Fruit fly (Drosophila melanogaster) whole organism, embryonic: ENCODE results near the gene CG14232.

Experiments
- Antp ChIP-seq: fragments of 200-800 bp; sonication (Bioruptor generic); optimal IDR thresholded peaks from 3 replicates; lab custom pipeline; 2016; ENCODE audit warnings: missing biosample characterization, missing genetic modification characterization
- CG10654 ChIP-seq: fragments of 200-800 bp; sonication (Bioruptor generic); optimal IDR thresholded peaks from 2 replicates; lab custom pipeline; 2016; ENCODE audit warnings: missing biosample characterization, missing genetic modification characterization
- CG12391 ChIP-seq: fragments of 200-800 bp; sonication (Bioruptor generic); optimal IDR thresholded peaks from 3 replicates; lab custom pipeline; 2018; ENCODE audit warnings: missing biosample characterization, mild to moderate bottlenecking, missing genetic modification characterization, moderate library complexity
- CG13775 ChIP-seq: fragments of 200-800 bp; sonication (Bioruptor generic); optimal IDR thresholded peaks from 3 replicates; lab custom pipeline; 2017; ENCODE audit warnings: missing biosample characterization, mild to moderate bottlenecking, missing genetic modification characterization
- CG15514 ChIP-seq: fragments of 200-800 bp; sonication (Bioruptor generic); optimal IDR thresholded peaks from 3 replicates; lab custom pipeline; 2017; ENCODE audit warnings: missing biosample characterization, missing genetic modification characterization, mild to moderate bottlenecking, moderate library complexity, missing genetic modification reagents
- CG17328 ChIP-seq: fragments of 200-800 bp; sonication (Bioruptor generic); IDR thresholded peaks from 2 replicates; pipeline ENCODE4 v1.3.6; 2022; ENCODE audit warnings: missing biosample characterization, missing genetic modification characterization
- CG17612 ChIP-seq: fragments of 200-800 bp; sonication (Bioruptor generic); IDR thresholded peaks from 2 replicates; pipeline ENCODE4 v1.3.6; 2022; ENCODE audit warnings: missing biosample characterization, missing genetic modification characterization
- CG17802 ChIP-seq: fragments of 200-800 bp; sonication (Bioruptor generic); optimal IDR thresholded peaks from 2 replicates; lab custom pipeline; 2018; ENCODE audit warnings: missing biosample characterization, mild to moderate bottlenecking, missing genetic modification characterization, moderate library complexity
- CG18011 ChIP-seq: fragments of 200-800 bp; sonication (Bioruptor generic); optimal IDR thresholded peaks from 2 replicates; lab custom pipeline; 2017; ENCODE audit warnings: missing biosample characterization, missing genetic modification characterization, mild to moderate bottlenecking, moderate library complexity, missing genotype
- CG2120 ChIP-seq: fragments of 200-800 bp; sonication (Bioruptor generic); optimal IDR thresholded peaks from 3 replicates; lab custom pipeline; 2016; ENCODE audit warnings: missing biosample characterization, missing genetic modification characterization
- CG6683 ChIP-seq: fragments of 200-800 bp; sonication (Bioruptor generic); optimal IDR thresholded peaks from 2 replicates; lab custom pipeline; 2017; ENCODE audit warnings: missing biosample characterization, mild to moderate bottlenecking, missing genetic modification characterization, missing genetic modification reagents
- CG7745 ChIP-seq: fragments of 200-800 bp; sonication (Bioruptor generic); optimal IDR thresholded peaks from 2 replicates; lab custom pipeline; 2018; ENCODE audit warnings: missing biosample characterization, mild to moderate bottlenecking, missing genetic modification characterization, moderate library complexity
- CG7987 ChIP-seq: fragments of 200-800 bp; sonication (Bioruptor generic); optimal IDR thresholded peaks from 2 replicates; lab custom pipeline; 2018; ENCODE audit warnings: missing biosample characterization, mild to moderate bottlenecking, missing genetic modification characterization, moderate library complexity
- CG8388 ChIP-seq: fragments of 200-800 bp; sonication (Bioruptor generic); optimal IDR thresholded peaks from 2 replicates; lab custom pipeline; 2019; ENCODE audit warnings: missing biosample characterization, mild to moderate bottlenecking, missing genetic modification characterization, moderate library complexity
- Dfd ChIP-seq, 2 experiments: fragments of >200 bp; optimal IDR thresholded peaks; 2 replicates each; lab custom pipeline; 2017; ENCODE audit warnings: missing biosample characterization in 2 of 2, missing genetic modification characterization in 2 of 2
- Dip3 ChIP-seq: fragments of 200-800 bp; sonication (Bioruptor generic); optimal IDR thresholded peaks from 3 replicates; lab custom pipeline; 2016; ENCODE audit warnings: missing biosample characterization, missing genetic modification characterization
- Doc2 ChIP-seq: fragments of 200-800 bp; sonication (Bioruptor generic); IDR thresholded peaks from 2 replicates; pipeline ENCODE4 v1.3.6; 2022; ENCODE audit warnings: missing biosample characterization, missing genetic modification characterization
- E2f2 ChIP-seq: fragments of 200-800 bp; sonication (Bioruptor generic); IDR thresholded peaks from 2 replicates; pipeline ENCODE4 v1.3.6; 2022; ENCODE audit warnings: missing biosample characterization, missing genetic modification characterization
- Jarid2 ChIP-seq: fragments of 200-800 bp; sonication (Bioruptor generic); optimal IDR thresholded peaks from 3 replicates; lab custom pipeline; 2017; ENCODE audit warnings: mild to moderate bottlenecking, missing biosample characterization, missing genetic modification reagents, missing genetic modification characterization
- Ssrp ChIP-seq: fragments of 200-800 bp; sonication (Bioruptor generic); optimal IDR thresholded peaks from 2 replicates; lab custom pipeline; 2018; ENCODE audit warnings: missing biosample characterization, mild to moderate bottlenecking, missing genetic modification characterization, moderate library complexity
- TFAM ChIP-seq: fragments of 200-800 bp; sonication (Bioruptor generic); optimal IDR thresholded peaks from 2 replicates; lab custom pipeline; 2017; ENCODE audit warnings: missing biosample characterization, missing genetic modification characterization, inconsistent platforms
- Usf ChIP-seq: fragments of 200-800 bp; sonication (Bioruptor generic); optimal IDR thresholded peaks from 2 replicates; lab custom pipeline; 2017; ENCODE audit warnings: missing genotype, missing biosample characterization, missing genetic modification characterization
- Xrp1 ChIP-seq: fragments of 200-800 bp; sonication (Bioruptor generic); IDR thresholded peaks from 2 replicates; pipeline ENCODE4 v1.3.6; 2022; ENCODE audit warnings: missing biosample characterization, missing genetic modification characterization
- al ChIP-seq: fragments of 200-800 bp; sonication (Bioruptor generic); IDR thresholded peaks from 2 replicates; pipeline ENCODE4 v1.3.6; 2022; ENCODE audit warnings: missing biosample characterization, missing genetic modification characterization
- ara ChIP-seq: fragments of 200-800 bp; sonication (Bioruptor generic); IDR thresholded peaks from 2 replicates; pipeline ENCODE4 v1.3.6; 2022; ENCODE audit warnings: missing biosample characterization, missing genetic modification characterization
- bbx ChIP-seq: fragments of 200-800 bp; sonication (Bioruptor generic); IDR thresholded peaks from 2 replicates; pipeline ENCODE4 v1.3.6; 2022; ENCODE audit warnings: missing biosample characterization, missing genetic modification characterization; ENCODE audit not compliant: partially characterized antibody
- bsh ChIP-seq, 2 experiments: fragments of 200-800 bp; sonication (Bioruptor generic); optimal IDR thresholded peaks; 2 replicates each; lab custom pipeline; 2017 to 2018; ENCODE audit warnings: mild to moderate bottlenecking in 2 of 2, missing biosample characterization in 2 of 2, missing genetic modification characterization in 2 of 2, moderate library complexity in 1 of 2
- cato ChIP-seq: fragments of 200-800 bp; sonication (Bioruptor generic); optimal IDR thresholded peaks from 2 replicates; lab custom pipeline; 2016; ENCODE audit warnings: missing biosample characterization, missing genetic modification characterization, borderline replicate concordance
- chm ChIP-seq: fragments of 200-800 bp; sonication (Bioruptor generic); IDR thresholded peaks from 2 replicates; pipeline ENCODE4 v1.3.6; 2022; ENCODE audit warnings: missing biosample characterization, missing genetic modification characterization
- disco-r ChIP-seq: fragments of 200-800 bp; sonication (Bioruptor generic); optimal IDR thresholded peaks from 2 replicates; lab custom pipeline; 2016; ENCODE audit warnings: missing biosample characterization, missing genetic modification characterization
- en ChIP-seq: fragments of 200-800 bp; sonication (Bioruptor generic); optimal IDR thresholded peaks from 2 replicates; lab custom pipeline; 2016; ENCODE audit warnings: missing biosample characterization, missing genetic modification characterization
- eve ChIP-seq, 2 experiments: fragments of >200 bp; optimal IDR thresholded peaks; 2 replicates each; lab custom pipeline; 2017; ENCODE audit warnings: missing biosample characterization in 2 of 2, missing genetic modification characterization in 2 of 2
- fu2 ChIP-seq: fragments of 200-800 bp; sonication (Bioruptor generic); optimal IDR thresholded peaks from 2 replicates; lab custom pipeline; 2016; ENCODE audit warnings: missing biosample characterization, missing genetic modification characterization
- gsb ChIP-seq: fragments of 200-800 bp; sonication (Bioruptor generic); IDR thresholded peaks from 2 replicates; pipeline ENCODE4 v1.3.6; 2022; ENCODE audit warnings: missing biosample characterization, missing genetic modification characterization
- ind ChIP-seq: fragments of 200-800 bp; sonication (Bioruptor generic); optimal IDR thresholded peaks from 3 replicates; lab custom pipeline; 2016; ENCODE audit warnings: missing biosample characterization, missing genetic modification characterization
- jing ChIP-seq: fragments of 200-800 bp; sonication (Bioruptor generic); optimal IDR thresholded peaks from 2 replicates; lab custom pipeline; 2018; ENCODE audit warnings: missing biosample characterization, mild to moderate bottlenecking, missing genetic modification characterization
- kay ChIP-seq: fragments of 200-800 bp; sonication (Bioruptor generic); optimal IDR thresholded peaks from 2 replicates; lab custom pipeline; 2016; ENCODE audit warnings: missing biosample characterization, missing genetic modification characterization
- nerfin-2 ChIP-seq: fragments of 200-800 bp; sonication (Bioruptor generic); IDR thresholded peaks from 2 replicates; pipeline ENCODE4 v1.3.6; 2022; ENCODE audit warnings: missing biosample characterization, missing genetic modification characterization; ENCODE audit not compliant: partially characterized antibody
- nmo ChIP-seq: fragments of 200-800 bp; sonication (Bioruptor generic); optimal IDR thresholded peaks from 2 replicates; lab custom pipeline; 2018; ENCODE audit warnings: missing biosample characterization, mild to moderate bottlenecking, missing genetic modification characterization, moderate library complexity
- p53 ChIP-seq: fragments of 200-800 bp; sonication (Bioruptor generic); optimal IDR thresholded peaks from 2 replicates; lab custom pipeline; 2016; ENCODE audit warnings: missing biosample characterization, missing genetic modification characterization
- pb ChIP-seq: fragments of 200-800 bp; sonication (Bioruptor generic); optimal IDR thresholded peaks from 3 replicates; lab custom pipeline; 2016; ENCODE audit warnings: missing biosample characterization, missing genetic modification characterization
- prd ChIP-seq, 3 experiments: fragments of >200 bp in 2 of 3; fragments of 200-800 bp in 1 of 3; sonication (Bioruptor generic) in 1 of 3; optimal IDR thresholded peaks in 2 of 3; IDR thresholded peaks in 1 of 3; 2 replicates in 2 of 3; 3 replicates in 1 of 3; pipeline versions ENCODE4 v1.3.6 to Lab custom; 2017 to 2022; ENCODE audit warnings: missing biosample characterization in 1 of 3, missing genetic modification characterization in 1 of 3
- sens-2 ChIP-seq: fragments of 200-800 bp; sonication (Bioruptor generic); IDR thresholded peaks from 2 replicates; pipeline ENCODE4 v1.3.6; 2022; ENCODE audit warnings: missing biosample characterization, missing genetic modification characterization
- slou ChIP-seq: fragments of 200-800 bp; sonication (Bioruptor generic); optimal IDR thresholded peaks from 3 replicates; lab custom pipeline; 2016; ENCODE audit warnings: missing biosample characterization, missing genetic modification characterization
- sqz ChIP-seq: fragments of 200-800 bp; sonication (Bioruptor generic); optimal IDR thresholded peaks from 3 replicates; lab custom pipeline; 2018; ENCODE audit warnings: missing biosample characterization, mild to moderate bottlenecking, missing genetic modification characterization
- tio ChIP-seq: fragments of 200-800 bp; sonication (Bioruptor generic); optimal IDR thresholded peaks from 2 replicates; lab custom pipeline; 2017; ENCODE audit warnings: missing biosample characterization, missing genetic modification characterization, inconsistent platforms
- trh ChIP-seq: fragments of 200-800 bp; sonication (Bioruptor generic); optimal IDR thresholded peaks from 2 replicates; lab custom pipeline; 2016; ENCODE audit warnings: missing biosample characterization, missing genetic modification characterization
- twi ChIP-seq: fragments of 200-800 bp; optimal IDR thresholded peaks from 2 replicates; lab custom pipeline; 2019; ENCODE audit warnings: missing biosample characterization, mild to moderate bottlenecking, missing genetic modification characterization, moderate library complexity
- wor ChIP-seq: fragments of 200-800 bp; sonication (Bioruptor generic); IDR thresholded peaks from 2 replicates; pipeline ENCODE4 v1.3.6; 2022; ENCODE audit warnings: missing biosample characterization, missing genetic modification characterization

The CG14232 gene

dm6 chrX:19692951-19693698 is 10.9 kb downstream of the CG14232 start, which contains the start of gene Mer (continued):
- TF ChIP-seq disco-r (peak; percentile 74), eve (GFP tag; optimal IDR thresholded peaks at IDR 0.05; lab: Kevin White, UChicago) (no peak), Jarid2 (GFP tag; lab: Kevin White, UChicago) (no peak), TFAM (GFP tag; lab: Kevin White, UChicago) (peak; percentile 11), en (GFP tag; lab: Kevin White, UChicago) (peak; percentile 70), jing (GFP tag; lab: Kevin White, UChicago) (no peak), CG2120 (peak; percentile 89), twi (tag; lab: Kevin White, UChicago) (peak; percentile 62), Ssrp (peak; percentile 69), Doc2 (GFP tag; lab: Robert Waterston, UW) (no peak), CG7745 (tag; lab: Kevin White, UChicago) (no peak), CG18011 (peak; percentile 64), kay (GFP tag; lab: Kevin White, UChicago) (peak; percentile 55), Antp (GFP tag; lab: Kevin White, UChicago) (peak; percentile 92), nerfin-2 (GFP tag; lab: Robert Waterston, UW) (no peak), bbx (GFP tag; lab: Robert Waterston, UW) (no peak), CG10654 (peak; percentile 75), slou (GFP tag; lab: Kevin White, UChicago) (peak; percentile 59), pb (GFP tag; lab: Kevin White, UChicago) (peak; percentile 89), CG6683 (GFP tag; lab: Kevin White, UChicago) (peak; percentile 58), Dip3 (GFP tag; lab: Kevin White, UChicago) (peak; percentile 47), bsh (GFP tag; optimal IDR thresholded peaks at IDR 0.05; lab: Kevin White, UChicago) (peak; percentile 76 to 82), CG12391 (peak; percentile 82), al (GFP tag; lab: Robert Waterston, UW) (peak; percentile 81), wor (GFP tag; lab: Robert Waterston, UW) (peak; percentile 56; the same call in 1 of the 2 replicates), prd (optimal IDR thresholded peaks at IDR 0.05; lab: Kevin White, UChicago) (no peak), prd (GFP tag; IDR thresholded peaks at IDR 0.05; lab: Robert Waterston, UW) (peak; percentile 86), CG7987 (peak; percentile 76), nmo (GFP tag; lab: Kevin White, UChicago) (peak; percentile 86), Xrp1 (peak; percentile 88), trh (peak; percentile 37), sens-2 (0 out of 2 replicates have a peak, but pooled peaks have one; percentile 58), CG17328 (GFP tag; lab: Robert Waterston, UW) (peak; percentile 75), ind (GFP tag; lab: Kevin White, UChicago) (peak; percentile 84), CG13775 (GFP tag; lab: Kevin White, UChicago) (peak; percentile 86), Dfd (GFP tag; optimal IDR thresholded peaks at IDR 0.05; lab: Kevin White, UChicago) (no peak), chm (GFP tag; lab: Robert Waterston, UW) (peak; percentile 84), cato (GFP tag; lab: Kevin White, UChicago) (peak; percentile 29), Usf (GFP tag; lab: Kevin White, UChicago) (peak; percentile 57), gsb (GFP tag; lab: Robert Waterston, UW) (peak; percentile 71), CG17612 (no peak), sqz (GFP tag; lab: Kevin White, UChicago) (no peak), fu2 (GFP tag; lab: Kevin White, UChicago) (peak; percentile 78), CG8388 (GFP tag; lab: Kevin White, UChicago) (peak; percentile 73), CG15514 (GFP tag; lab: Kevin White, UChicago) (peak; percentile 83), ara (GFP tag; lab: Robert Waterston, UW) (peak; percentile 78), tio (no peak), CG17802 (tag; lab: Kevin White, UChicago) (peak; percentile 39), p53 (GFP tag; lab: Kevin White, UChicago) (peak; percentile 71), E2f2 (GFP tag; lab: Robert Waterston, UW) (peak; percentile 63; the same call in 1 of the 2 replicates)
